Worm (Caenorhabditis elegans): ENCODE results near the gene W06G6.17.

Gene W06G6.17

DNA sequence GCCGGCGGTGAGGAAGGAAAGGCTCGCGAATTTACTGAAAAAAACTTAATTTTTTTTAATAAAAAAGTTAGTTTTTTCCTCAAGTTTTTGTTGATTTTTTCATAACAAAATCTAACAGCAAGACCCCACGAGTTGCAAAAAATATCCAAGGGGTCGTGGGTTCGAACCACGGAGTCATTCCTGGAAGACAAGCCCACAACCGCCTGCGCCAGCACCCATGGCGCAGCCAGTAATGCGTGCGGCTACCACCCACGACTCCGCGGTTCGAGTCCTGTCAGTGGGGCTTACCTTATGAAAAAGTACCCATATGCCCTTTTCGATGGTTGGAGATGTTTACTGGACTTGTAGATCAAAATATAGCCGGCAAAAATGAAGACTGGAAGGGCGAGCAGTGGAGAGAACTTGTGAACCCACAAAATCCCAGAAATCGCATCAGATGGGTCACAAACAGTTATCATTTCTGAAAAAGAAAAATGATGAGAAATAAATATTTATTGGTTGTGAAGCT lies 22.2 kb downstream of the W06G6.17 start, which contains the start of gene Y70C5A.2:
Gene Y70C5A.2 (minus strand): TSS at position 458 of the 508 bp plus-strand sequence.
- peak; percentile 82 for TF ChIP-seq pag-3 (tag; optimal IDR thresholded peaks at IDR 0.05; ENCODE audit: borderline replicate concordance)
- no peak for TF ChIP-seq C38D4.7 (GFP tag; optimal IDR thresholded peaks at IDR 0.05)

DNA sequence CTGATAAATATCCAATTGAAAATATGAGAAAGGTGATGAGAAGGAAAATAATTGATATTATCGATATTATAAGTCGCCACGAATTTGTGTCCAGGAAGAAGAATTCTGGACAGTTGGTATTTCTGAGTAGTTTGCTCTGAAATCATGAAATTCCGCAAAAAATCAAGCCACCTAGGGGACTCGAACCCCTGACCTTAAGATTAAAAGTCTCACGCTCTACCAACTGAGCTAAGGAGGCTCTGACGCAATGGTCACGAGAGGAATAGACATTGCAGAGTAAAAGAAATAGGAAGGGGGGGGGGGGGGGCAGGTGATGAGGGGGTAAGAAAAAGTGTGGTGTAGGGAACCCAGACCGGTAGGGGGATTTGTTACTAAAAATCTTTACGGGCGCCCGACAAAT lies 23.2 kb downstream of the W06G6.17 start:
- TF ChIP-seq ceh-31 (tag; optimal IDR thresholded peaks at IDR 0.05) (no peak), C08G9.2 (tag; optimal IDR thresholded peaks at IDR 0.05) (no peak), pat-9 (tag; optimal IDR thresholded peaks at IDR 0.05) (peak; percentile 24), lin-11 (tag; optimal IDR thresholded peaks at IDR 0.05) (peak; percentile 45), unc-3 (GFP tag; conservative IDR thresholded peaks at IDR 0.05) (no peak), unc-3 (tag; optimal IDR thresholded peaks at IDR 0.05) (no peak), ceh-9 (tag; optimal IDR thresholded peaks at IDR 0.05) (no peak), pha-2 (tag; optimal IDR thresholded peaks at IDR 0.05) (no peak), elt-2 (tag; optimal IDR thresholded peaks at IDR 0.05) (peak; percentile 26), ref-2 (tag; optimal IDR thresholded peaks at IDR 0.05) (no peak), ttx-3 (tag; optimal IDR thresholded peaks at IDR 0.05) (peak; percentile 56), F13H6.1 (tag; optimal IDR thresholded peaks at IDR 0.05) (no peak), ceh-6 (GFP tag; optimal IDR thresholded peaks at IDR 0.05) (peak; percentile 57), hlh-6 (tag; optimal IDR thresholded peaks at IDR 0.05) (no peak)

DNA sequence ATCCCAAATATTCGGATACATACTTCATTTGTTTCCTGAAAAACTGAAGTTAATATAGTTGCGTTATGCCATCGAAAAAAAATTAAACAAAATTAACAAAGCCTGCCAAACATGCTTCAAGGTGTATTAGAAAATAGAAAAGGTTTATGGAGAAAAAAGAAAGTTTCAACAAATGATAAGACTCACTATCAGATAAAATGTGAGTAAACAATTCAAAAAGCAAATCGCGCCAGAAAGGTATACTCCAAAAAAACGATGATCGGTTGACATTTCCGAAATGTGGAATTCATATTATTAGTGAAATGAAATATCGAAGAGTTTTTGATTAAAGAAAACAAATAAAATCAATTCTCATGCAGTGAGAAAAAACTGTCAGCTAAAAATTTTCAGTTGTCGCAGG lies 24.2 kb downstream of the W06G6.17 start, which contains the start of gene Y70C5A.3:
Gene Y70C5A.3 (minus strand): TSS at position 50 of the 400 bp plus-strand sequence.
- TF ChIP-seq nhr-232 (tag; optimal IDR thresholded peaks at IDR 0.05) (no peak), nfya-1 (tag; optimal IDR thresholded peaks at IDR 0.05) (no peak)

DNA sequence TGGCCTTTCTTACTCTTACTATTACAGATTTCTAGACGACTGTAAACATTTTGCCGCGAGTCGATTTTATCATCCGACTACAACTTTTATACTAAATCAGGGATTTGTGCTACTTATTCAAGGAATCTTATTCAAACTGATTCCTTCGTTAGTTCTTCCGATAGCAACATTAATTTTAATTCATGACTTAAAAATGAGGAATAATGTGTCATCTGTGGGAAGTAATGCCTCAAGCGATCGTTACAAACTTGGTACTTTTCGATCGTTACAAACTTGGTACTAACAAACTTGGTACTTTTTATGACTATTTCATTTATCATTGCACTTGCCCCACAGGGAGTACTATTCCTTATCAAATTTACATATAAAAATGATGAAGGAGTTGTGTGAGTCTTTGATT lies 27.6 kb downstream of the W06G6.17 start, which contains the start of gene Y70C5A.4:
Gene Y70C5A.4 (plus strand): TSS at position 301 of the 400 bp plus-strand sequence.
- no peak for TF ChIP-seq ceh-19 (GFP tag; optimal IDR thresholded peaks at IDR 0.05)
- TF ChIP-seq hlh-8 (tag; optimal IDR thresholded peaks at IDR 0.05), result no peak

DNA sequence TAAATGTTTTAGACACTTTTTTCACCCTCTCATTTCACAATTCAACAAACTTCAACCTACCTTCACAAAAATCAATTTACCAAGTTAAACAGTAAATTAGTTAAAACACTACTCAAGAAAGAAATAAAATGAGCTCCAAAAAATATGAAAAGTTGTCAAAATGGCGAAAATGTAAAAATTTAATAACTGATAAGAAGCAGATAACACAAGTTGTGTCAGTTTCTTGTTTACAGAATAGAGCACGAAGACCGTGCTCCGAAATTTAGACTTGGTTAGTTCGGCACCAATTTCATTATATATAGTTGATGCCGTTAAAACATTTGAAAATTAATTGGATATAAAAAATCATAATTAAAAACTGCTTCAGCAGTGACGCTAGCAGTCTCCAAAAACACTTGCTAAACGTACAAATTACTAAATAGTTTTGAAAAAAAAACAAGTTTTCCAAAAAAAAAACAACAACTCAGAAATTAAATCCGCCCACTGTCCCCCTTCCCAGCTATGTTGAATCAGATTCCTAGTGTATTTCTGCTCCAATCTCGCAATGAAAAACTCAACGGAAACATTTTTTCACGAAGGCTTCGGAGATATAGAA lies 34.2 kb downstream of the W06G6.17 start, which contains the start of gene srw-54:
Gene srw-54 (plus strand): TSS at position 545 of the 595 bp plus-strand sequence.
- TF ChIP-seq lim-6 (tag; optimal IDR thresholded peaks at IDR 0.05) (no peak), zip-5 (tag; optimal IDR thresholded peaks at IDR 0.05) (no peak), ceh-30 (tag; optimal IDR thresholded peaks at IDR 0.05) (no peak), hlh-6 (tag; optimal IDR thresholded peaks at IDR 0.05) (no peak)

DNA sequence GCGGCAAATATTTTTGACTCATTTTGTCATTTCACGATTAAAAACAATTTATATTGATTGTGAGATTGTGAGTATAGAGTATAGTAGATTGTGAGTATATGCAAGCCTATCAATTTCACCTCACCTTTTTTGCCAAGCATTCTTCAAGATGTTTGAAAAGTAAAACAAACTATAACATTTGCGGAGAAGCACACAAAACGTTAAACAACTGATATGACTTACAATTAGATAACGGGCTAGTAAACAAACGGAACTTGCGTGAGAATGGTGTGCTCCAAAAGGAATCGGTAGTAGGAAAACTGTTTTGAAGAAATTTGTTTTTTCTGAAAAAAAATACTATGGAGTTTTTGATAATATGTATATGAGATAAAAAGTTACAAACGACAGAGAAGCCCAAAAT lies 35.0 kb downstream of the W06G6.17 start:
- TF ChIP-seq odd-2 (tag; optimal IDR thresholded peaks at IDR 0.05) (no peak), hlh-30 (tag; optimal IDR thresholded peaks at IDR 0.05; ENCODE audit: insufficient read depth) (no peak), ceh-34 (tag; optimal IDR thresholded peaks at IDR 0.05) (no peak), K09A11.1 (tag; optimal IDR thresholded peaks at IDR 0.05; ENCODE audit: insufficient read depth) (no peak), fkh-6 (tag; optimal IDR thresholded peaks at IDR 0.05) (no peak)

DNA sequence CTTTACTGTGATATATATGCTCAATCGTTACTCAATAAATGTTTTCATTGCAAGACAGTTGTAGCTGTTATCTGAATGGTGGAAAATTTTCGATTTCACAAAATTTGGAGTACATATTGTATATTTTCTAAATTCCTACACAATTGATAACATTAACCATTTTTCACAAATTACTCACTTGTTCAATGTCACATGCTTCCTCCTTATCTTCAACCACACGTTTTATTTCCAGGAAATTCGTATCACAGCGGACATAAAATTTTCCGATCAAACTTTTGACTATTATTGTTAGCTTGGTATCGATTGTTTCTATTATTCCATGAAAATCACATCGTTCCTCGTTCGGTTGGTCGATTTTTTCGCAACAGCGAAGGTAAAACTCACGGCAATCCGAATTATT lies 36.6 kb downstream of the W06G6.17 start:
- TF ChIP-seq lin-11 (tag; optimal IDR thresholded peaks at IDR 0.05) (no peak), eyg-1 (tag; optimal IDR thresholded peaks at IDR 0.05) (no peak), C38D4.7 (GFP tag; optimal IDR thresholded peaks at IDR 0.05) (no peak), pat-9 (tag; optimal IDR thresholded peaks at IDR 0.05) (no peak), ref-2 (tag; optimal IDR thresholded peaks at IDR 0.05) (no peak), unc-55 (GFP tag; optimal IDR thresholded peaks at IDR 0.05) (no peak)

Measured in whole organism, late embryonic.